Worm (Caenorhabditis elegans) whole organism, midembryonic: ENCODE measurements around the gene C39B10.4.

Experiments
- T22C8.4 ChIP-seq: fragments of 200-800 bp; sonication (Bioruptor generic); IDR thresholded peaks from 2 replicates; pipeline ENCODE4 v1.3.6; 2022; ENCODE audit warnings: missing genetic modification characterization, missing compliant biosample characterization
- cog-1 ChIP-seq: sonication (generic microtip); optimal IDR thresholded peaks from 2 replicates; lab custom pipeline; 2016; ENCODE audit warnings: missing genetic modification characterization, missing compliant biosample characterization
- flt-1 ChIP-seq: fragments of 200-800 bp; sonication (Bioruptor generic); IDR thresholded peaks from 2 replicates; pipeline ENCODE4 v1.3.6; 2022; ENCODE audit warnings: missing genetic modification characterization, missing compliant biosample characterization
- klf-2 ChIP-seq: fragments of 200-800 bp; sonication (Bioruptor generic); conservative IDR thresholded peaks from 2 replicates; pipeline ENCODE4 v1.3.6; 2022; ENCODE audit warnings: missing genetic modification reagents, missing genetic modification characterization, missing compliant biosample characterization
- med-1 ChIP-seq: sonication (generic microtip); optimal IDR thresholded peaks from 2 replicates; lab custom pipeline; 2017; ENCODE audit warnings: missing genetic modification characterization, mild to moderate bottlenecking, missing compliant biosample characterization, antibody characterized with exemption, missing genetic modification reagents; ENCODE audit not compliant: insufficient read depth
- ref-1 ChIP-seq: fragments of 200-800 bp; sonication (Bioruptor generic); conservative IDR thresholded peaks from 2 replicates; pipeline ENCODE4 v1.3.6; 2022; ENCODE audit warnings: missing genetic modification reagents, missing genetic modification characterization, missing compliant biosample characterization
- tab-1 ChIP-seq: fragments of 200-800 bp; sonication (Bioruptor generic); IDR thresholded peaks from 2 replicates; pipeline ENCODE4 v1.3.6; 2022; ENCODE audit warnings: missing genetic modification characterization, missing compliant biosample characterization
- ztf-23 ChIP-seq: fragments of 200-800 bp; sonication (Bioruptor generic); IDR thresholded peaks from 2 replicates; pipeline ENCODE4 v1.3.6; 2022; ENCODE audit warnings: missing genetic modification reagents, missing genetic modification characterization, missing compliant biosample characterization
- ztf-29 ChIP-seq: fragments of 200-800 bp; sonication (Bioruptor generic); IDR thresholded peaks from 2 replicates; pipeline ENCODE4 v1.3.6; 2022; ENCODE audit warnings: missing genetic modification reagents, missing genetic modification characterization, missing compliant biosample characterization

ce11 chrX:10443836-10444235, 969 bp upstream of the C39B10.4 start, which contains the start of gene C39B10.3:
- TF ChIP-seq tab-1 (no peak), ztf-29 (no peak), flt-1 (no peak), klf-2 (GFP tag; lab: Robert Waterston, UW) (no peak), ref-1 (GFP tag; lab: Robert Waterston, UW) (no peak), cog-1 (tag; lab: Kevin White, UChicago) (no peak), ztf-23 (GFP tag; lab: Robert Waterston, UW) (no peak), T22C8.4 (no peak), med-1 (no peak)
